Fruit fly (Drosophila melanogaster) whole organism, embryonic: ENCODE measurements around the gene CG13996.

Experiments
- ATbp ChIP-seq: fragments of 200-800 bp; sonication (Bioruptor generic); optimal IDR thresholded peaks from 2 replicates; lab custom pipeline; 2017; ENCODE audit warnings: missing biosample characterization, mild to moderate bottlenecking, missing genetic modification characterization, missing genetic modification reagents
- Aef1 ChIP-seq: fragments of 200-800 bp; sonication (Bioruptor generic); IDR thresholded peaks from 3 replicates; pipeline ENCODE4 v1.3.6; 2022; ENCODE audit warnings: missing biosample characterization, missing genetic modification characterization
- Atf6 ChIP-seq: fragments of 200-800 bp; sonication (Bioruptor generic); IDR thresholded peaks from 2 replicates; pipeline ENCODE4 v1.3.6; 2022; ENCODE audit warnings: missing biosample characterization, missing genetic modification characterization
- B-H2 ChIP-seq: fragments of 200-800 bp; sonication (Bioruptor generic); optimal IDR thresholded peaks from 2 replicates; lab custom pipeline; 2018; ENCODE audit warnings: missing biosample characterization, mild to moderate bottlenecking, missing genetic modification characterization
- CG10431 ChIP-seq: fragments of 200-800 bp; sonication (Bioruptor generic); optimal IDR thresholded peaks from 3 replicates; lab custom pipeline; 2018; ENCODE audit warnings: missing biosample characterization, mild to moderate bottlenecking, missing genetic modification characterization
- CG13624 ChIP-seq: fragments of 200-800 bp; sonication (Bioruptor generic); optimal IDR thresholded peaks from 2 replicates; lab custom pipeline; 2016; ENCODE audit warnings: missing biosample characterization, missing genetic modification characterization
- CG13775 ChIP-seq: fragments of 200-800 bp; sonication (Bioruptor generic); optimal IDR thresholded peaks from 3 replicates; lab custom pipeline; 2017; ENCODE audit warnings: missing biosample characterization, mild to moderate bottlenecking, missing genetic modification characterization
- CG14965 ChIP-seq: fragments of 200-800 bp; sonication (Bioruptor generic); optimal IDR thresholded peaks from 2 replicates; lab custom pipeline; 2016; ENCODE audit warnings: missing biosample characterization, missing genetic modification characterization, borderline replicate concordance
- CG17359 ChIP-seq: fragments of 200-800 bp; sonication (Bioruptor generic); optimal IDR thresholded peaks from 3 replicates; lab custom pipeline; 2018; ENCODE audit warnings: missing biosample characterization, mild to moderate bottlenecking, missing genetic modification characterization, moderate library complexity
- CG2889 ChIP-seq: fragments of 200-800 bp; sonication (Bioruptor generic); IDR thresholded peaks from 3 replicates; pipeline ENCODE4 v1.3.6; 2022; ENCODE audit warnings: missing biosample characterization, missing genetic modification characterization
- CG31365 ChIP-seq: fragments of 200-800 bp; sonication (Bioruptor generic); optimal IDR thresholded peaks from 2 replicates; lab custom pipeline; 2018; ENCODE audit warnings: missing biosample characterization, mild to moderate bottlenecking, missing genetic modification characterization
- CG3847 ChIP-seq: fragments of 200-800 bp; sonication (Bioruptor generic); IDR thresholded peaks from 2 replicates; pipeline ENCODE4 v1.3.6; 2022; ENCODE audit warnings: missing biosample characterization, missing genetic modification characterization
- CG4730 ChIP-seq: fragments of 200-800 bp; sonication (Bioruptor generic); IDR thresholded peaks from 2 replicates; pipeline ENCODE4 v1.3.6; 2022; ENCODE audit warnings: missing biosample characterization, missing genetic modification characterization
- CG7357 ChIP-seq: fragments of 200-800 bp; sonication (Bioruptor generic); IDR thresholded peaks from 3 replicates; pipeline ENCODE4 v1.3.6; 2022; ENCODE audit warnings: missing biosample characterization, missing genetic modification characterization
- CG7987 ChIP-seq: fragments of 200-800 bp; sonication (Bioruptor generic); optimal IDR thresholded peaks from 2 replicates; lab custom pipeline; 2018; ENCODE audit warnings: missing biosample characterization, mild to moderate bottlenecking, missing genetic modification characterization, moderate library complexity
- CG8944 ChIP-seq: fragments of 200-800 bp; sonication (Bioruptor generic); optimal IDR thresholded peaks from 3 replicates; lab custom pipeline; 2016; ENCODE audit warnings: missing biosample characterization, missing genetic modification characterization
- Camta ChIP-seq: fragments of 200-800 bp; sonication (Bioruptor generic); optimal IDR thresholded peaks from 2 replicates; lab custom pipeline; 2016; ENCODE audit warnings: missing biosample characterization, missing genetic modification characterization
- Dek ChIP-seq: fragments of 200-800 bp; sonication (Bioruptor generic); optimal IDR thresholded peaks from 3 replicates; lab custom pipeline; 2019; ENCODE audit warnings: missing biosample characterization, mild to moderate bottlenecking, missing genetic modification characterization, moderate library complexity
- ERR ChIP-seq: fragments of 200-800 bp; sonication (Bioruptor generic); optimal IDR thresholded peaks from 2 replicates; lab custom pipeline; 2016; ENCODE audit warnings: missing biosample characterization, missing genetic modification characterization
- HmgZ ChIP-seq: fragments of 200-800 bp; sonication (Bioruptor generic); optimal IDR thresholded peaks from 2 replicates; lab custom pipeline; 2018; ENCODE audit warnings: missing biosample characterization, mild to moderate bottlenecking, missing genetic modification characterization
- Ptx1 ChIP-seq: fragments of 200-800 bp; sonication (Bioruptor generic); IDR thresholded peaks from 2 replicates; pipeline ENCODE4 v1.3.6; 2022; ENCODE audit warnings: missing biosample characterization, missing genetic modification characterization
- Taf1 ChIP-seq: fragments of 200-800 bp; sonication (Bioruptor generic); IDR thresholded peaks from 2 replicates; pipeline ENCODE4 v1.3.6; 2022; ENCODE audit warnings: missing biosample characterization, missing genetic modification characterization
- Trl ChIP-seq, 3 experiments: fragments of >200 bp in 2 of 3; fragments of 200-800 bp in 1 of 3; sonication (Bioruptor generic) in 1 of 3; optimal IDR thresholded peaks; 2 replicates in 1 of 3; 3 replicates in 2 of 3; lab custom pipeline; 2016 to 2017; ENCODE audit warnings: missing biosample characterization in 1 of 3, missing genetic modification characterization in 1 of 3
- Xrp1 ChIP-seq: fragments of 200-800 bp; sonication (Bioruptor generic); IDR thresholded peaks from 2 replicates; pipeline ENCODE4 v1.3.6; 2022; ENCODE audit warnings: missing biosample characterization, missing genetic modification characterization
- aop ChIP-seq: fragments of 200-800 bp; sonication (Bioruptor generic); IDR thresholded peaks from 2 replicates; pipeline ENCODE4 v1.3.6; 2022; ENCODE audit warnings: missing biosample characterization, missing genetic modification characterization
- crol ChIP-seq: fragments of 200-800 bp; sonication (Bioruptor generic); IDR thresholded peaks from 2 replicates; pipeline ENCODE4 v1.3.6; 2022; ENCODE audit warnings: missing biosample characterization, missing genetic modification characterization
- crp ChIP-seq, 2 experiments: fragments of 200-800 bp; sonication (Bioruptor generic); optimal IDR thresholded peaks; 2 replicates in 1 of 2; 3 replicates in 1 of 2; lab custom pipeline; 2017; ENCODE audit warnings: missing biosample characterization in 2 of 2, missing genetic modification characterization in 2 of 2, mild to moderate bottlenecking in 1 of 2, moderate library complexity in 1 of 2
- cwo ChIP-seq: fragments of 200-800 bp; sonication (Bioruptor generic); optimal IDR thresholded peaks from 3 replicates; lab custom pipeline; 2017; ENCODE audit warnings: missing biosample characterization, missing genetic modification characterization, mild to moderate bottlenecking, moderate library complexity, missing genetic modification reagents
- disco-r ChIP-seq: fragments of 200-800 bp; sonication (Bioruptor generic); optimal IDR thresholded peaks from 2 replicates; lab custom pipeline; 2016; ENCODE audit warnings: missing biosample characterization, missing genetic modification characterization
- eve ChIP-seq, 2 experiments: fragments of >200 bp; optimal IDR thresholded peaks; 2 replicates each; lab custom pipeline; 2017; ENCODE audit warnings: missing biosample characterization in 2 of 2, missing genetic modification characterization in 2 of 2
- ewg ChIP-seq: fragments of 200-800 bp; sonication (Bioruptor generic); optimal IDR thresholded peaks from 3 replicates; lab custom pipeline; 2017; ENCODE audit warnings: mild to moderate bottlenecking, missing biosample characterization, missing genetic modification reagents, missing genetic modification characterization
- fd64A ChIP-seq: fragments of 200-800 bp; sonication (Bioruptor generic); optimal IDR thresholded peaks from 3 replicates; lab custom pipeline; 2018; ENCODE audit warnings: missing biosample characterization, mild to moderate bottlenecking, missing genetic modification characterization
- fu2 ChIP-seq: fragments of 200-800 bp; sonication (Bioruptor generic); optimal IDR thresholded peaks from 2 replicates; lab custom pipeline; 2016; ENCODE audit warnings: missing biosample characterization, missing genetic modification characterization
- gro ChIP-seq: fragments of 200-800 bp; sonication (Bioruptor generic); optimal IDR thresholded peaks from 2 replicates; lab custom pipeline; 2016; ENCODE audit warnings: missing biosample characterization, missing genetic modification characterization
- kah ChIP-seq: fragments of 200-800 bp; sonication (Bioruptor generic); optimal IDR thresholded peaks from 2 replicates; lab custom pipeline; 2018; ENCODE audit warnings: missing biosample characterization, mild to moderate bottlenecking, missing genetic modification characterization
- odd ChIP-seq: fragments of 200-800 bp; sonication (Bioruptor generic); optimal IDR thresholded peaks from 2 replicates; lab custom pipeline; 2017; ENCODE audit warnings: missing biosample characterization, mild to moderate bottlenecking, missing genetic modification characterization
- p53 ChIP-seq: fragments of 200-800 bp; sonication (Bioruptor generic); optimal IDR thresholded peaks from 2 replicates; lab custom pipeline; 2016; ENCODE audit warnings: missing biosample characterization, missing genetic modification characterization
- pan ChIP-seq, 4 experiments: fragments of >200 bp in 3 of 4; fragments of 200-800 bp in 1 of 4; sonication (Bioruptor generic) in 1 of 4; optimal IDR thresholded peaks in 3 of 4; IDR thresholded peaks in 1 of 4; 2 replicates each; pipeline versions ENCODE4 v1.3.6 to Lab custom; 2017 to 2022; ENCODE audit warnings: missing biosample characterization in 2 of 4, missing genetic modification characterization in 2 of 4, mixed read lengths in 1 of 4
- pb ChIP-seq: fragments of 200-800 bp; sonication (Bioruptor generic); optimal IDR thresholded peaks from 3 replicates; lab custom pipeline; 2016; ENCODE audit warnings: missing biosample characterization, missing genetic modification characterization
- pita ChIP-seq: fragments of 200-800 bp; sonication (Bioruptor generic); optimal IDR thresholded peaks from 2 replicates; lab custom pipeline; 2017; ENCODE audit warnings: missing biosample characterization, mild to moderate bottlenecking, missing genetic modification characterization
- pzg ChIP-seq: fragments of 200-800 bp; sonication (Bioruptor generic); optimal IDR thresholded peaks from 3 replicates; lab custom pipeline; 2018; ENCODE audit warnings: missing biosample characterization, mild to moderate bottlenecking, missing genetic modification characterization, moderate library complexity
- slou ChIP-seq: fragments of 200-800 bp; sonication (Bioruptor generic); optimal IDR thresholded peaks from 3 replicates; lab custom pipeline; 2016; ENCODE audit warnings: missing biosample characterization, missing genetic modification characterization
- sqz ChIP-seq: fragments of 200-800 bp; sonication (Bioruptor generic); optimal IDR thresholded peaks from 3 replicates; lab custom pipeline; 2018; ENCODE audit warnings: missing biosample characterization, mild to moderate bottlenecking, missing genetic modification characterization
- stc ChIP-seq: fragments of 200-800 bp; sonication (Bioruptor generic); IDR thresholded peaks from 2 replicates; pipeline ENCODE4 v1.3.6; 2022; ENCODE audit warnings: missing biosample characterization, missing genetic modification characterization
- sug ChIP-seq: fragments of 200-800 bp; optimal IDR thresholded peaks from 2 replicates; lab custom pipeline; 2019; ENCODE audit warnings: missing biosample characterization, mild to moderate bottlenecking, missing genetic modification characterization, moderate library complexity
- trem ChIP-seq: fragments of 200-800 bp; optimal IDR thresholded peaks from 3 replicates; lab custom pipeline; 2019; ENCODE audit warnings: missing biosample characterization, mild to moderate bottlenecking, missing genetic modification characterization, moderate library complexity
- tx ChIP-seq: fragments of 200-800 bp; sonication (Bioruptor generic); optimal IDR thresholded peaks from 2 replicates; lab custom pipeline; 2016; ENCODE audit warnings: missing biosample characterization, missing genetic modification characterization
- vnd ChIP-seq: fragments of 200-800 bp; sonication (Bioruptor generic); IDR thresholded peaks from 3 replicates; pipeline ENCODE4 v1.3.6; 2022; ENCODE audit warnings: missing biosample characterization, missing genetic modification characterization; ENCODE audit not compliant: partially characterized antibody
- zen ChIP-seq: fragments of 200-800 bp; sonication (Bioruptor generic); optimal IDR thresholded peaks from 3 replicates; lab custom pipeline; 2018; ENCODE audit warnings: missing biosample characterization, mild to moderate bottlenecking, missing genetic modification characterization, moderate library complexity

The CG13996 gene

DNA sequence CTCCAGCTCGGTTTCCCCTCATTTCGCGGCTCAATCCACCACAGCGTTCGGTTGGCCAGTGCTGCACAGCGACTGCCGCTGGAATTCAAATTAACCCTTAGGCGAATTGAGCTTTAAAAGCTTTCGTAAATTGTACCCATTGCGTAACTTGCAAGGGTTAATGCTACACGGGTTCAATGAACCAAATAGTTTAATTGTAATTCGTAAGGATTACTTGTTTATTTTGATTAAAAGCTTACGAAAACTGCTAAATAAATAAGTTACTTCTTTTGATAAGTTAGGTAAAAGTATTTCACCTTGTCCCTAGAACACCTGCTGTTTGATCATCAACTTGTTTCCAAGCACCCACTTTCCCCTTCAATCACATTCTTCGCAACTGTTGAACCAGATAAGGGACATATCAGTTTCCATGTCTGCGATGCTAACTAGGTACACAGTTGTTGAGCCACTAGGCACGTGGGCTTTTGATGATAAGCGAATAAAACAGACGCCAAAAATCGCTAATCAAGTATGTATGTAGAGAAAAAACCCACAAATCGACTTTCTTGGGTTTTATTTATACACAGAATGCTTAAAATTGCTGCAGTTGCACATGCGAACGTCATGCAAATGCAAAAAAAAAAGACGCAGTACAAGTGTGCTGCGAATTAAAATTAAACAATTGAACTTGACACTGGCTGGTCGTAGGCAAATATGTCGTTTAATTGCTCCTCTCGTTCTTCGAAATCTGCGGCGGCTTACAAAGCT lies 25.5 kb downstream of the CG13996 start, which contains the start of gene Pfas (continued):
- TF ChIP-seq fd64A (no peak), odd (GFP tag; lab: Kevin White, UChicago) (no peak), Aef1 (GFP tag; lab: Robert Waterston, UW) (no peak), pita (GFP tag; lab: Kevin White, UChicago) (no peak), trem (no peak), CG17359 (tag; lab: Kevin White, UChicago) (peak; percentile 22), vnd (no peak), kah (GFP tag; lab: Kevin White, UChicago) (no peak), ATbp (GFP tag; lab: Kevin White, UChicago) (peak; percentile 20), sug (tag; lab: Kevin White, UChicago) (peak; percentile 68), Ptx1 (GFP tag; lab: Robert Waterston, UW) (no peak), CG3847 (peak; percentile 63), Taf1 (GFP tag; lab: Robert Waterston, UW) (no peak), crol (GFP tag; lab: Robert Waterston, UW) (no peak), CG31365 (tag; lab: Kevin White, UChicago) (peak; percentile 55), sqz (no peak), stc (no peak), Trl (optimal IDR thresholded peaks at IDR 0.05; lab: Kevin White, UChicago) (no peak), Trl (GFP tag; optimal IDR thresholded peaks at IDR 0.05; lab: Kevin White, UChicago) (peak; percentile 52), aop (GFP tag; lab: Robert Waterston, UW) (no peak), tx (GFP tag; lab: Kevin White, UChicago) (peak; percentile 47), ewg (peak; percentile 6), slou (GFP tag; lab: Kevin White, UChicago) (no peak), HmgZ (tag; lab: Kevin White, UChicago) (peak; percentile 87), CG4730 (GFP tag; lab: Robert Waterston, UW) (no peak), fu2 (GFP tag; lab: Kevin White, UChicago) (peak; percentile 64), CG7357 (GFP tag; lab: Robert Waterston, UW) (no peak), pan (optimal IDR thresholded peaks at IDR 0.05; lab: Kevin White, UChicago) (no peak), pan (GFP tag; optimal IDR thresholded peaks at IDR 0.05 in 1 of 2, IDR thresholded peaks at IDR 0.05 in 1 of 2) (peak in 1 of 2 experiments; percentile 49), CG10431 (no peak), disco-r (GFP tag; lab: Kevin White, UChicago) (no peak), pb (peak; percentile 38), pzg (GFP tag; lab: Kevin White, UChicago) (peak; percentile 65), CG13775 (GFP tag; lab: Kevin White, UChicago) (no peak), cwo (GFP tag; lab: Kevin White, UChicago) (peak; percentile 81), Camta (peak; percentile 52), eve (GFP tag; optimal IDR thresholded peaks at IDR 0.05; lab: Kevin White, UChicago) (no peak), CG2889 (GFP tag; lab: Robert Waterston, UW) (no peak), zen (tag; lab: Kevin White, UChicago) (no peak), ERR (GFP tag; lab: Kevin White, UChicago) (peak; percentile 46), CG7987 (GFP tag; lab: Kevin White, UChicago) (peak; percentile 74), gro (GFP tag; lab: Kevin White, UChicago) (peak; percentile 84), CG13624 (peak; percentile 69), B-H2 (GFP tag; lab: Kevin White, UChicago) (peak; percentile 83), Xrp1 (GFP tag; lab: Robert Waterston, UW) (0 out of 2 replicates have a peak, but pooled peaks have one; percentile 53), Atf6 (GFP tag; lab: Robert Waterston, UW) (peak; percentile 61), CG14965 (GFP tag; lab: Kevin White, UChicago) (no peak), p53 (GFP tag; lab: Kevin White, UChicago) (no peak), crp (GFP tag; optimal IDR thresholded peaks at IDR 0.05; lab: Kevin White, UChicago) (peak in 1 of 2 experiments; percentile 19), Dek (peak; percentile 73), CG8944 (peak; percentile 37)
